Fruit fly (Drosophila melanogaster): Measurements from ENCODE around the gene CG6171.

CG6171 gene

dm6 chr3R:15340052-15340732, 23.5 kb downstream of the CG6171 start, which contains the start of gene SerRS-m (continued):
- TF ChIP-seq CG17385 (GFP tag; optimal IDR thresholded peaks at IDR 0.05): no peak
- TF ChIP-seq Poxn (GFP tag; IDR thresholded peaks at IDR 0.05): no peak
- peak; percentile 33 for TF ChIP-seq sd (tag; optimal IDR thresholded peaks at IDR 0.05)
- peak; percentile 1 for TF ChIP-seq pho (GFP tag; optimal IDR thresholded peaks at IDR 0.05)
- TF ChIP-seq Doc2 (GFP tag; IDR thresholded peaks at IDR 0.05): no peak
- no peak for TF ChIP-seq ssp (GFP tag; IDR thresholded peaks at IDR 0.05)
- no peak for TF ChIP-seq Dip3 (GFP tag; optimal IDR thresholded peaks at IDR 0.05)
- no peak for TF ChIP-seq odd (GFP tag; optimal IDR thresholded peaks at IDR 0.05)
- no peak for TF ChIP-seq wor (GFP tag; IDR thresholded peaks at IDR 0.05)
- TF ChIP-seq Oli (tag; optimal IDR thresholded peaks at IDR 0.05): peak; percentile 13
- TF ChIP-seq CG31388 (GFP tag; optimal IDR thresholded peaks at IDR 0.05): no peak
- no peak for TF ChIP-seq Fer1 (GFP tag; optimal IDR thresholded peaks at IDR 0.05)
- no peak for TF ChIP-seq CG8478 (optimal IDR thresholded peaks at IDR 0.05)
- no peak for TF ChIP-seq Dbx (GFP tag; IDR thresholded peaks at IDR 0.05)
- TF ChIP-seq vvl (GFP tag; IDR thresholded peaks at IDR 0.05): no peak
- 0 out of 2 replicates have a peak, but pooled peaks have one; percentile 25 for TF ChIP-seq sna (GFP tag; IDR thresholded peaks at IDR 0.05; ENCODE audit: partially characterized antibody)
- TF ChIP-seq Doc3 (GFP tag; IDR thresholded peaks at IDR 0.05; ENCODE audit: partially characterized antibody): no peak
- 0 out of 2 replicates have a peak, but pooled peaks have one; percentile 6 for TF ChIP-seq Bgb (GFP tag; IDR thresholded peaks at IDR 0.05; ENCODE audit: partially characterized antibody)
- TF ChIP-seq unpg (GFP tag; optimal IDR thresholded peaks at IDR 0.05): peak; percentile 34
- TF ChIP-seq Fer3 (tag; optimal IDR thresholded peaks at IDR 0.05): no peak
- no peak for TF ChIP-seq rib (GFP tag; IDR thresholded peaks at IDR 0.05)
- no peak for TF ChIP-seq NFAT (GFP tag; IDR thresholded peaks at IDR 0.05)
- TF ChIP-seq exex (tag; optimal IDR thresholded peaks at IDR 0.05): peak; percentile 0
- TF ChIP-seq D (optimal IDR thresholded peaks at IDR 0.05): no peak
- no peak for TF ChIP-seq D (GFP tag; optimal IDR thresholded peaks at IDR 0.05)
- TF ChIP-seq CG6254 (GFP tag; optimal IDR thresholded peaks at IDR 0.05): no peak
- TF ChIP-seq ara (GFP tag; IDR thresholded peaks at IDR 0.05): no peak
- TF ChIP-seq CG4820 (GFP tag; optimal IDR thresholded peaks at IDR 0.05): no peak
- TF ChIP-seq GATAe (GFP tag; conservative IDR thresholded peaks at IDR 0.05): no peak
- no peak for TF ChIP-seq HmgZ (tag; optimal IDR thresholded peaks at IDR 0.05)
- TF ChIP-seq CG8944 (GFP tag; optimal IDR thresholded peaks at IDR 0.05): no peak
- no peak for TF ChIP-seq HLH4C (GFP tag; IDR thresholded peaks at IDR 0.05; ENCODE audit: partially characterized antibody)
- no peak for TF ChIP-seq Ada2b (GFP tag; IDR thresholded peaks at IDR 0.05)
- no peak for TF ChIP-seq mld (GFP tag; IDR thresholded peaks at IDR 0.05; ENCODE audit: partially characterized antibody)
- peak; percentile 34 for TF ChIP-seq Ets65A (GFP tag)
- peak; percentile 19 for TF ChIP-seq CG17359 (tag; optimal IDR thresholded peaks at IDR 0.05)
- TF ChIP-seq psq (GFP tag; optimal IDR thresholded peaks at IDR 0.05): no peak
- TF ChIP-seq CrebB (tag; optimal IDR thresholded peaks at IDR 0.05): no peak
- TF ChIP-seq CG10321 (GFP tag; IDR thresholded peaks at IDR 0.05): no peak
- no peak for TF ChIP-seq onecut (GFP tag; IDR thresholded peaks at IDR 0.05)
- TF ChIP-seq CoRest (tag; optimal IDR thresholded peaks at IDR 0.05): peak; percentile 18
- TF ChIP-seq schlank (tag; optimal IDR thresholded peaks at IDR 0.05): no peak
- TF ChIP-seq CG7271 (tag; optimal IDR thresholded peaks at IDR 0.05): no peak
- TF ChIP-seq HLHmδ (GFP tag; optimal IDR thresholded peaks at IDR 0.05): no peak
- peak in 1 of 2 experiments; percentile 62 for TF ChIP-seq bsh (GFP tag; optimal IDR thresholded peaks at IDR 0.05)
- no peak for TF ChIP-seq CG4854 (GFP tag; optimal IDR thresholded peaks at IDR 0.05)
- TF ChIP-seq Dfd (GFP tag; optimal IDR thresholded peaks at IDR 0.05): no peak
- TF ChIP-seq ind (GFP tag; optimal IDR thresholded peaks at IDR 0.05): no peak
- no peak for TF ChIP-seq kah (GFP tag; optimal IDR thresholded peaks at IDR 0.05)
- 0 out of 3 replicates have a peak, but pooled peaks have one; percentile 19 for TF ChIP-seq ci (GFP tag; IDR thresholded peaks at IDR 0.05)
- TF ChIP-seq disco-r (GFP tag; optimal IDR thresholded peaks at IDR 0.05): no peak

Measured in whole organism, embryonic.